Fruit fly (Drosophila melanogaster) Kc167 (cell line): Measurements from ENCODE around the gene thoc7.

Source experiments
- Myc ChIP-seq: fragments of >200 bp; optimal IDR thresholded peaks from 2 replicates; lab custom pipeline; 2017; ENCODE audit warnings: missing external identifiers
- Sin3A ChIP-seq: fragments of >200 bp; optimal IDR thresholded peaks from 2 replicates; lab custom pipeline; 2018; ENCODE audit warnings: missing external identifiers
- h ChIP-seq: fragments of >200 bp; optimal IDR thresholded peaks from 3 replicates; lab custom pipeline; 2018; ENCODE audit warnings: missing external identifiers
- insv ChIP-seq: fragments of >200 bp; optimal IDR thresholded peaks from 3 replicates; lab custom pipeline; 2018; ENCODE audit warnings: missing external identifiers
- psq ChIP-seq: fragments of >200 bp; optimal IDR thresholded peaks from 2 replicates; lab custom pipeline; 2017; ENCODE audit warnings: missing external identifiers
- ttk ChIP-seq: sonication (Bioruptor generic); optimal IDR thresholded peaks from 2 replicates; lab custom pipeline; 2017; ENCODE audit warnings: missing external identifiers

The thoc7 gene

DNA sequence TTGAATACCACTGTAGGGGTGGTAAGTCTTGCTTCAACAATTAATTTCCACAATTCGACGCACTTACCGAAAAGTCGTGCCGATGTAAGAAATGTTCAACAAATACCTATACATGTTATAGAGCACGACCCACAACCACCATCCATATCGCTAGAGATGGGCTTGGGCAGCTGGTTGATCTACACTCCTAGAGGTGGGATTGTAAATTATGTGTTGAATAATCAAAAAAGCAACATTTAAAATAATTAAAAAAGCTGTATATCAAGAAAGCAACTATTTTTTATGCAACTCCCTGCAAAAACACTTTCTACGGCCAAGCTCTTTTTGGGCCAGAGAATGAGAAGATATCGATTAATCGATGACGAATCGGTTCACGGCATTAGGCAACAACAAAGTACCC lies 28.2 kb downstream of the thoc7 start, which contains the start of the genes CG34140, Mkp and Mtch:
CG34140 (minus strand) TSS at position 174 of the 400 bp plus-strand sequence.
Mkp (minus strand) TSS at position 290 of the 400 bp plus-strand sequence.
Mtch (plus strand) TSS at position 376 of the 400 bp plus-strand sequence.
- TF ChIP-seq psq (lab: Kevin White, UChicago) (no peak), ttk (lab: Kevin White, UChicago) (no peak), Myc (lab: Kevin White, UChicago) (no peak), insv (lab: Kevin White, UChicago) (no peak), Sin3A (lab: Kevin White, UChicago) (no peak), h (lab: Kevin White, UChicago) (no peak)

DNA sequence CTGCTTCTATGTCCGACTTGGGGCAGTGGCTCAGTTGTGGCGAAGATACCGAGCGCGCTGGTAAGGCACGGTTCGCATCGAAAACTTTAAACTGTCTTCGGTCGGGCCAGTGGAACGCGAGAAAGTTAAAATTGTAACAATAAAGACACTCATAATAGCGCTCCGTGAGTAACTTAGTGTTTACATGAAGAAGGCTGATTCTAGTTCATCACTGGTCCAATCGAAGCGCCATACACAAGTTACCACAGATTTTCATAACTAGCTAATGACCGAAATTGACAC lies 32.3 kb downstream of the thoc7 start:
- TF ChIP-seq psq (lab: Kevin White, UChicago) (no peak), ttk (lab: Kevin White, UChicago) (no peak), h (lab: Kevin White, UChicago) (no peak), insv (lab: Kevin White, UChicago) (no peak), Myc (lab: Kevin White, UChicago) (no peak), Sin3A (lab: Kevin White, UChicago) (no peak)

DNA sequence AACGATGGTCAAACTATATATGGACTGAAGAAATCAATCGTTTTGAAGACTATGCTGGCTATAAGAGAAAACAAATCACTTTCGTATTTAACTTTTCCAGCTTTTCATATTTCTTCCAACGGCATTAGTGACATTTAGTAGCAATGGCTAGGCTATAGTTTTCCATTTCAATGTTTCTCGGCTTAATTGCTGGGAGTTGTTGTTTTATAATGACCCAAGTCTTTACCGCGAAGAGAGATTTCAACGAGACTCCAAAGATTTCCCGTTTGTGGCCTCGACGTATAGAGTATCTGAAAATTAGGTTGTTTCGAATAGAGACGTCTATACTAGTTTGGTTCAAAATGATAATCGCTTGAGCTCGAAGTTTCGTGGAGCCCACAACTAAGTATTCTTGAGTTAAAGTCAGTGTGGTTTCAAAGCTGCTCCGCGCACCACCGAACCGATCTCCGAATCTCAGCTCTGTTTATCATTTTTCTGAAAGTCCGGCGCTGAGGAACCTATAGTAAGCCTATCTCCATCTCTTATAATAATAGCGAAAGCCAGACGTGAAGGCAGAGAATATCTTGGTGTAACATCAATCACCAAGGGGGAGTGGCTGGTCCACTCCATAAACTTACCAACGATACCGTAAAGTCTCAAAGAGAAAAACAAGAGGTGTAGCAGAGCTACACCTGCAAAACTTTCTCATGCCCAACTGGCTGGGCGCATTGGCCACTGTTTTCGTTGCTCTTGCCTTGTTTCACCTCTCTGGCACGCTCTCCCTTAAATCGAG lies 32.8 kb downstream of the thoc7 start, which contains the start of gene CG13875:
CG13875 (plus strand) TSS at position 434 of the 772 bp plus-strand sequence.
- TF ChIP-seq insv (lab: Kevin White, UChicago) (no peak), Sin3A (lab: Kevin White, UChicago) (no peak), psq (lab: Kevin White, UChicago) (no peak), h (lab: Kevin White, UChicago) (no peak), Myc (lab: Kevin White, UChicago) (no peak), ttk (lab: Kevin White, UChicago) (no peak)

DNA sequence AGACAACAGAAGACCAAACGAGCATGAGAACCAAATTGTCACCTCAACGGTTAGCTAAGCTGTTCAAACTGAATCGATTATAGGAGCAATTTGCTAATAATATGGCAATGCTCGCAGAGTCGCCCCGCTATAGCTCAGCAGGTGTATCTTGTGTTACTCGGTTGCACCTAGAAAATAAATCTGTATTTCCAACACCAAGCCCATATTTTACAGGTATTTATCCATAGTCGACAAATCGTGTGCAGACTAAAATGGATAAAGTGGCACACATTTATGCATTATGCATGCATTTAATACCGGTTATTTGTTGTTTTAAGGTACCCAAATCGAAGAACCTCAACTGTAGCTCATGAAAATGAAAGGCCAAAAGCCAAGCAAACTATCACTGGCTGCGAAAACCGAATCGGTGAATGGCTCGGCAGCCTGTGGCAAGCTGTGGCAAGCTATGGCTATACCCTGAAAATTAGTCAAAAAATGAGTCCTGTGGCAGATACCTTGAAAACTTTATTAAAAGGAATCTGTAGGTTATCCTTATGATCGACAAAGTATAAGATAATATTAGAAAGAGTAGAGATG lies 33.5 kb downstream of the thoc7 start, which contains the start of gene Vdup1:
Vdup1 (minus strand) TSS at position 51 of the 576 bp plus-strand sequence.
- TF ChIP-seq h (lab: Kevin White, UChicago) (no peak), ttk (lab: Kevin White, UChicago) (no peak), Sin3A (lab: Kevin White, UChicago) (no peak), psq (lab: Kevin White, UChicago) (no peak), insv (lab: Kevin White, UChicago) (no peak), Myc (lab: Kevin White, UChicago) (no peak)

DNA sequence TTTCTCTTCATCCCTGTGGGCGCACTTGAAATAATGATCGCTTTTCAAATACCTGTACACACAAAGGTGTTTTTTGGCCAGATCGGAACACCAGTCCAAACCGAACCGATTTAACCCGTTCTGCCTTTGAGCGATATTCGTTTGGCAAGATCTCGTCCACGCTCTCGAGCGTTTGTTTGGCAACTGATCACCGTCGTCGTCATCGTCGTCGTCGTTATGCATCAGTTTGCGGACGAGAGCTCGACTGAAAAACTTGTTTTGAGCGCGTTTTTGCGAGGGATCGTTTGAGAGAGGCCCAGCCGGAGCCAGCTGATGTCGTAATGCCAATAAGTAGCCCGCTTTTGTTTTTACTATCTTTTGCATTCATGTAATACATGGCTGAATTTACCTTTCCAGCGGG lies 34.0 kb downstream of the thoc7 start:
- TF ChIP-seq Sin3A (lab: Kevin White, UChicago) = no peak
- TF ChIP-seq Myc (lab: Kevin White, UChicago) = no peak
- no peak for TF ChIP-seq ttk (lab: Kevin White, UChicago)
- TF ChIP-seq h (lab: Kevin White, UChicago) = no peak
- no peak for TF ChIP-seq insv (lab: Kevin White, UChicago)
- no peak for TF ChIP-seq psq (lab: Kevin White, UChicago)

DNA sequence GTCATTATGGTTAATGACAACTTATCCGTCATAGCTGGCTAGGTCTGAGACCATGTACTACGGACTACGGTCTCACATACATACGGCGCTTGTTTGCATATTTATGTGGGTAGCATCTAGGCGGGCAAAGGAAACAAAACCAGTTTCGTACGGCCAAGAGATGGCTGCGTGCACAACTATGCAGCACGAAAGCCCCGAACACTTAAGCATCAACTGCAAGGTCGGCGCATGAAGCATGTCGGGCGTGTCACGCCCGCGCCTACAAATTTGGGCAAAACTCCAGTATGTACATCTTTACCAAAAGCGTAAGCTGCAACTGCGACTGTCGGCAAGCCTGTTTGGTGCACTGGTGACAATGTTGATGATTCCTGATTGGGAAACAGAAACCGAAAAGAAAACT lies 34.5 kb downstream of the thoc7 start:
- no peak for TF ChIP-seq psq (lab: Kevin White, UChicago)
- TF ChIP-seq insv (lab: Kevin White, UChicago) = no peak
- TF ChIP-seq h (lab: Kevin White, UChicago) = no peak

DNA sequence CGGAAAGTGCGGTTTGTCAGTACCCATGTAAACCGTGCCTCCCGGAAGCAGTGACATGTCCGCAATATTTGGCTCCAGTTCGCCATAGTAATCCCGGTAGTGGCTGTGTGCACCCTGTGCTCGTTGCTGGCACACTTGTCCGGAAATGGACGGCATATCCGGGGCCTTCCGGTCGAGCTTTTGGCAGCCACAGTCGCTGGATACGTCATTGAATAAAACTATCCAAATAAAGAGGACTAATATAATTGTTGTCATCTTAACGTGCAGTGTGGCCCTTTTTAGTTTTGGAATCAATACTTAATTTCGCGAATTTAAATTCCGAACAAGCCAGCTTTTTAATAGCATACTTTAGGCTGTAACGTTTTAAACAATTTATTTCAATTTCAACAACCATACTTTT lies 36.5 kb downstream of the thoc7 start, which contains the start of gene CG7049:
CG7049 (minus strand) TSS at position 280 of the 400 bp plus-strand sequence.
- TF ChIP-seq Sin3A (lab: Kevin White, UChicago) (no peak), h (lab: Kevin White, UChicago) (no peak)

DNA sequence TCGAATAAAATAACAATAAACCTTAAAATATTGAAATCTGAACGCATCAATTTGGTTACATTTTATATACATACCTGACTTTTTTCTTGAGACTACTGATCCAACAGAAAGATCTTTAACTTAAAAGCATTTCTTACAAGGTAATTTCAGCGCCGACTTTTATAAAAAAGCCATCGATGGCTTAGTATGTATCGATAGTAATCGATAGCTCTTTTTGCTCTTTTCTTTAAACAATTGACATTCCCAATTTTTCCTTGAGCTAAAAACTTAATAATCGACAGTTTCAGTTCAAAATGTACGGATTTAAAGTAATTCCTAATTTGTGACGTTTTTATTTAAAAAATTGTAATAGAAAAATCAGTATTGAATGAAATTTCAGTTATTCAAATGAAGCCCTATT lies 38.0 kb downstream of the thoc7 start:
- TF ChIP-seq h (lab: Kevin White, UChicago) (no peak), psq (lab: Kevin White, UChicago) (no peak), insv (lab: Kevin White, UChicago) (no peak), Myc (lab: Kevin White, UChicago) (no peak), ttk (lab: Kevin White, UChicago) (no peak), Sin3A (lab: Kevin White, UChicago) (no peak)

DNA sequence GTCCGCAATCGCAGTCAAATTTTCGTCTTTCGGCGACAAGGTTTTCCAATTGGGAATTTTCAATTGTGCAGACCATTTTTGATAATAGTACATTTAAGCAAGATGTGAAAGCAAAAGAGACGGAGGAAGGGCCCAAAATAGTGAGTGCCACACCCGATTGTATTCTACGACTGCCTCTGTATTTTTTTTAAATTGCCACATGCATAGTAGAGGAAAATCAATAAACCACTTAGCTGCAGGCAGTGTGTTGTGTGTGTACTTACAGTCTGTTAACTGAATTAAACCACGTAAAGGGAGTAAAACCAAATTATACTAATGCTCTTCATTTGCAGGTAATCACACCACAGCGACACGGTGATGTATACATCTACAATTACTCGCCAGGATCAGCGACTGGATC lies 40.8 kb downstream of the thoc7 start:
- TF ChIP-seq psq (lab: Kevin White, UChicago) (no peak), Sin3A (lab: Kevin White, UChicago) (no peak), Myc (lab: Kevin White, UChicago) (no peak), h (lab: Kevin White, UChicago) (no peak), ttk (lab: Kevin White, UChicago) (no peak), insv (lab: Kevin White, UChicago) (no peak)

DNA sequence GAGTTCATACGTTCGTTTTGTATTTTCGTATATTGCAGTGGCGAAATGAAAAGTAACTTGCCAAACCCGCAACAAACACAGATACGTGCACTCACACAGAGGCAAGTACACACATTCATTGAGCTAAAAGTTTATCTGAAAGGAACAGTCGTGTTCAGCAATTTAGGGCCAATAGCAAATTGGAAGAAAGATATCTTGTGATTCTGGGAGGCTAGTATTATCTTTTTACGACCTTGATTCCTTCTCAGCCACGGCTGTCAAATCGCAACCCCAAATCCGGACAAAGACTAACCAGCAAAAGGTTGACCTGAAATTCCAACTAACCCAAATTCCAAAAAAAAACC lies 45.7 kb downstream of the thoc7 start:
- TF ChIP-seq h (lab: Kevin White, UChicago) = no peak
- no peak for TF ChIP-seq psq (lab: Kevin White, UChicago)
- TF ChIP-seq Sin3A (lab: Kevin White, UChicago) = no peak

DNA sequence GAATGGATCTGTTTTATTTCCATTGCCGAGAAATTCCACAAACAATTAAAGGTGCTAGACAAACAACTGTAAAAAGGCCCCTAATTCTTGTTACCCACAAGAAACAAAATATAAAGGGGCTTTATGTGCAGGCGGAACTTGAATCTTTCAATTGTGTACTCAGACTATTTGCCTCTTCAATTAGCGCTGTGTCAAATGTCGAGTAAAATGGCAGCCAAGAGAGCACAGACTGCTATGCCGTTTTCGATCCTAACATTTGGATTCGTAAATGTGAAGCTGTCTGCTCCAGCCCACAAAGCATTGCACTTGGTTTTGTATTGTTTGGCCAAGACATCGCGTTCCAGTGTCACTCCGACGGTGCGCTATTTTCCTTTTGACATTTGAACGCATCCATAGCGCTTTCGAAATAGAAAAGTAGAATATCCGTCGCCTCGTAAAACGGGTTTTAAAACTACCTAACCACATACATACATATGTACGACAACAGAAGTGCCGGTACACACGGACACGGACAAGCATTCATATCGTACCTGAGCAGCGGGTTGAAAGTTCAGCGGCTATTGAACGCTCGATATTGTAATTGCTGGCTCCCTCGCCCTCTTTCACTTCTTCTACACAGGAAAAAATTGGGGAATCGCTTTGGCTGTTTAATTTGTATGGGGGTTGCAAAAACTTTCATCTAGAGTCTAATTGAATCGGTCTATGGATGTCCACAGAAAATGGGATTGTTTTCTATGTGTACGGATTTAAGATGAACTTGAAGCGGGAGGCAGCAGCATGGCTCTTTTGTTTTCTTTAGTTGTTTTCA lies 46.3 kb downstream of the thoc7 start:
- TF ChIP-seq ttk (lab: Kevin White, UChicago) (no peak), insv (lab: Kevin White, UChicago) (no peak), Sin3A (lab: Kevin White, UChicago) (no peak), Myc (lab: Kevin White, UChicago) (no peak), psq (lab: Kevin White, UChicago) (no peak), h (lab: Kevin White, UChicago) (no peak)
